Fruit fly (Drosophila melanogaster) whole organism, embryonic: Measurements from ENCODE around the gene CG18135.

ENCODE experiments used
- Abd-B ChIP-seq: fragments of 200-800 bp; sonication (Bioruptor generic); optimal IDR thresholded peaks from 2 replicates; lab custom pipeline; 2018; ENCODE audit warnings: missing biosample characterization, mild to moderate bottlenecking, missing genetic modification characterization, moderate library complexity
- CG2116 ChIP-seq: fragments of 200-800 bp; sonication (Bioruptor generic); optimal IDR thresholded peaks from 3 replicates; lab custom pipeline; 2018; ENCODE audit warnings: missing biosample characterization, mild to moderate bottlenecking, missing genetic modification characterization
- CG31441 ChIP-seq: fragments of 200-800 bp; sonication (Bioruptor generic); IDR thresholded peaks from 2 replicates; pipeline ENCODE4 v1.3.6; 2022; ENCODE audit warnings: missing biosample characterization, missing genetic modification characterization
- CG6689 ChIP-seq: fragments of 200-800 bp; sonication (Bioruptor generic); IDR thresholded peaks from 2 replicates; pipeline ENCODE4 v1.3.6; 2022; ENCODE audit warnings: missing biosample characterization, missing genetic modification characterization
- CG8944 ChIP-seq: fragments of 200-800 bp; sonication (Bioruptor generic); optimal IDR thresholded peaks from 3 replicates; lab custom pipeline; 2016; ENCODE audit warnings: missing biosample characterization, missing genetic modification characterization
- abd-A ChIP-seq: fragments of 200-800 bp; sonication (Bioruptor generic); optimal IDR thresholded peaks from 3 replicates; lab custom pipeline; 2019; ENCODE audit warnings: missing biosample characterization, mild to moderate bottlenecking, missing genetic modification characterization, moderate library complexity
- grn ChIP-seq: fragments of 200-800 bp; sonication (Bioruptor generic); optimal IDR thresholded peaks from 3 replicates; lab custom pipeline; 2017; ENCODE audit warnings: missing biosample characterization, missing genetic modification characterization
- gro ChIP-seq: fragments of 200-800 bp; sonication (Bioruptor generic); optimal IDR thresholded peaks from 2 replicates; lab custom pipeline; 2016; ENCODE audit warnings: missing biosample characterization, missing genetic modification characterization
- maf-S ChIP-seq: fragments of 200-800 bp; sonication (Bioruptor generic); optimal IDR thresholded peaks from 2 replicates; lab custom pipeline; 2016; ENCODE audit warnings: missing biosample characterization, missing genetic modification characterization

DNA sequence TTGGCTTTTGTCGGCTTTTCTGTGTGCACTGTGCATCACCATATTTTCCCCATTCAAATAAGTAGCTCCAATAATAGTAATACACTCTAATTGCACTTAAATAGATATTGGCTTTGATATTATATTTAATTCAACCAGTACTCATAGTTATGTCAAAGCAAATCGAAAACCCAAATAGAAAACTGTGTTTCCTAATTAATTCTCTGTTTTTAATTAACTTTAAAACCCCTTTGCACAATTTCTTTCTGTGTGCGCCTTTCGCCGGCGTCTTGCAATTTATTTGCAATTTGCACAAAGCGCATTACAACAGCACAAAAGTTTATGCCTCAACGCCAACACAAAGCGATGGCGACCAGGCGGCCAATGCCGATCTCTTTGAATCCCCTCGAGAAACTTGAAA lies 13.1 kb upstream of the CG18135 start:
- TF ChIP-seq maf-S (GFP tag; lab: Kevin White, UChicago) (no peak), CG31441 (GFP tag; lab: Robert Waterston, UW) (no peak), Abd-B (GFP tag; lab: Kevin White, UChicago) (no peak), abd-A (no peak), CG8944 (GFP tag; lab: Kevin White, UChicago) (no peak), CG6689 (GFP tag; lab: Robert Waterston, UW) (no peak), gro (no peak), CG2116 (GFP tag; lab: Kevin White, UChicago) (no peak), grn (GFP tag; lab: Kevin White, UChicago) (no peak)
